Worm (Caenorhabditis elegans) whole organism, L2 larva: Measurements from ENCODE around the gene K12H6.8.

Experiments
- C34F6.9 ChIP-seq: fragments of 150-350 bp; optimal IDR thresholded peaks from 2 replicates; lab custom pipeline; 2014; ENCODE audit warnings: missing biosample characterization, missing genetic modification characterization
- F13H6.1 ChIP-seq: sonication (generic microtip); optimal IDR thresholded peaks from 2 replicates; lab custom pipeline; 2016; ENCODE audit warnings: missing genetic modification characterization, missing compliant biosample characterization
- R02D3.7 ChIP-seq: fragments of 150-350 bp; optimal IDR thresholded peaks from 2 replicates; lab custom pipeline; 2014; ENCODE audit warnings: missing biosample characterization, missing genetic modification characterization
- Y55F3AM.14 ChIP-seq: fragments of 200-800 bp; sonication (Bioruptor generic); optimal IDR thresholded peaks from 2 replicates; lab custom pipeline; 2018; ENCODE audit warnings: mild to moderate bottlenecking, missing genetic modification characterization, missing compliant biosample characterization
- ZK546.5 ChIP-seq: sonication (generic microtip); optimal IDR thresholded peaks from 2 replicates; lab custom pipeline; 2017; ENCODE audit warnings: missing biosample characterization, missing genetic modification characterization
- alr-1 ChIP-seq: fragments of 150-350 bp; optimal IDR thresholded peaks from 2 replicates; lab custom pipeline; 2014; ENCODE audit warnings: missing biosample characterization, missing genetic modification characterization
- aly-2 ChIP-seq: fragments of 150-350 bp; optimal IDR thresholded peaks from 2 replicates; lab custom pipeline; 2014; ENCODE audit warnings: missing biosample characterization, missing genetic modification characterization
- blmp-1 ChIP-seq: sonication (generic microtip); optimal IDR thresholded peaks from 2 replicates; lab custom pipeline; 2017; ENCODE audit warnings: missing genetic modification characterization, mild to moderate bottlenecking, missing compliant biosample characterization, antibody characterized with exemption, moderate library complexity; ENCODE audit not compliant: insufficient read depth
- ceh-16 ChIP-seq: fragments of 150-350 bp; optimal IDR thresholded peaks from 2 replicates; lab custom pipeline; 2014; ENCODE audit warnings: missing biosample characterization, missing genetic modification characterization
- ceh-82 ChIP-seq: fragments of 150-350 bp; optimal IDR thresholded peaks from 2 replicates; lab custom pipeline; 2014; ENCODE audit warnings: missing biosample characterization, missing genetic modification characterization
- dmd-4 ChIP-seq: sonication (generic microtip); optimal IDR thresholded peaks from 2 replicates; lab custom pipeline; 2017; ENCODE audit warnings: missing biosample characterization, missing genetic modification characterization
- egl-27 ChIP-seq: sonication (generic microtip); optimal IDR thresholded peaks from 3 replicates; lab custom pipeline; 2017; ENCODE audit warnings: missing biosample characterization, missing genetic modification reagents, missing genetic modification characterization
- elt-1 ChIP-seq: fragments of 150-350 bp; optimal IDR thresholded peaks from 2 replicates; lab custom pipeline; 2014; ENCODE audit warnings: missing biosample characterization, missing genetic modification characterization
- elt-3 ChIP-seq: sonication (generic microtip); optimal IDR thresholded peaks from 2 replicates; lab custom pipeline; 2017; ENCODE audit warnings: missing biosample characterization, missing genetic modification characterization
- fos-1 ChIP-seq: fragments of 150-350 bp; optimal IDR thresholded peaks from 2 replicates; lab custom pipeline; 2014; ENCODE audit warnings: missing biosample characterization, missing genetic modification characterization
- lin-39 ChIP-seq: fragments of 150-350 bp; optimal IDR thresholded peaks from 2 replicates; lab custom pipeline; 2014; ENCODE audit warnings: missing biosample characterization, missing genetic modification reagents, missing genetic modification characterization
- lsy-2 ChIP-seq, 2 experiments: fragments of 150-350 bp in 1 of 2; sonication (generic microtip) in 1 of 2; optimal IDR thresholded peaks; 2 replicates each; lab custom pipeline; 2014 to 2017; ENCODE audit warnings: missing biosample characterization in 2 of 2, missing genetic modification characterization in 2 of 2
- mbf-1 ChIP-seq: sonication (generic microtip); optimal IDR thresholded peaks from 2 replicates; lab custom pipeline; 2017; ENCODE audit warnings: missing biosample characterization, missing genetic modification characterization
- nhr-10 ChIP-seq: sonication (generic microtip); optimal IDR thresholded peaks from 2 replicates; lab custom pipeline; 2017; ENCODE audit warnings: missing biosample characterization, missing genetic modification characterization
- nhr-11 ChIP-seq: fragments of 150-350 bp; optimal IDR thresholded peaks from 2 replicates; lab custom pipeline; 2014; ENCODE audit warnings: missing biosample characterization, missing genetic modification characterization
- nhr-21 ChIP-seq: fragments of 150-350 bp; optimal IDR thresholded peaks from 2 replicates; lab custom pipeline; 2014; ENCODE audit warnings: missing biosample characterization, missing genetic modification characterization
- nhr-237 ChIP-seq: fragments of 150-350 bp; optimal IDR thresholded peaks from 2 replicates; lab custom pipeline; 2014; ENCODE audit warnings: missing biosample characterization, missing genetic modification characterization
- nhr-25 ChIP-seq: fragments of 150-350 bp; sonication (generic microtip); optimal IDR thresholded peaks from 3 replicates; lab custom pipeline; 2014; ENCODE audit warnings: missing biosample characterization, missing genetic modification characterization
- nhr-6 ChIP-seq: fragments of 150-350 bp; optimal IDR thresholded peaks from 2 replicates; lab custom pipeline; 2014; ENCODE audit warnings: missing biosample characterization, missing genetic modification characterization
- nhr-77 ChIP-seq: fragments of 150-350 bp; optimal IDR thresholded peaks from 2 replicates; lab custom pipeline; 2014; ENCODE audit warnings: missing biosample characterization, missing genetic modification characterization
- peb-1 ChIP-seq: fragments of 150-350 bp; optimal IDR thresholded peaks from 2 replicates; lab custom pipeline; 2014; ENCODE audit warnings: missing biosample characterization, missing genetic modification characterization
- sem-4 ChIP-seq: fragments of 150-350 bp; optimal IDR thresholded peaks from 2 replicates; lab custom pipeline; 2014; ENCODE audit warnings: missing biosample characterization, missing genetic modification reagents, missing genetic modification characterization
- skn-1 ChIP-seq: sonication (generic microtip); optimal IDR thresholded peaks from 2 replicates; lab custom pipeline; 2017; ENCODE audit warnings: missing biosample characterization, missing genetic modification characterization
- sma-9 ChIP-seq, 2 experiments: fragments of 150-350 bp in 1 of 2; sonication (generic microtip) in 1 of 2; optimal IDR thresholded peaks; 2 replicates each; lab custom pipeline; 2014 to 2016; ENCODE audit warnings: missing genetic modification characterization in 2 of 2, mild to moderate bottlenecking in 1 of 2, missing biosample characterization in 1 of 2, missing compliant biosample characterization in 1 of 2, missing genetic modification reagents in 1 of 2, moderate library complexity in 1 of 2
- unc-39 ChIP-seq: fragments of 150-350 bp; optimal IDR thresholded peaks from 2 replicates; lab custom pipeline; 2014; ENCODE audit warnings: missing biosample characterization, missing genetic modification characterization
- unc-55 ChIP-seq: fragments of 150-350 bp; sonication (generic microtip); optimal IDR thresholded peaks from 3 replicates; lab custom pipeline; 2014; ENCODE audit warnings: missing biosample characterization, missing genetic modification reagents, missing genetic modification characterization
- unc-62 ChIP-seq: fragments of 150-350 bp; optimal IDR thresholded peaks from 2 replicates; lab custom pipeline; 2014; ENCODE audit warnings: missing biosample characterization, missing genetic modification reagents, missing genetic modification characterization
- zag-1 ChIP-seq: fragments of 150-350 bp; optimal IDR thresholded peaks from 2 replicates; lab custom pipeline; 2014; ENCODE audit warnings: missing biosample characterization, missing genetic modification characterization
- ztf-1 ChIP-seq: fragments of 200-800 bp; sonication (Bioruptor generic); conservative IDR thresholded peaks from 2 replicates; pipeline ENCODE4 v1.3.6; 2022; ENCODE audit warnings: missing genetic modification characterization, missing compliant biosample characterization
- ztf-4 ChIP-seq: fragments of 150-350 bp; optimal IDR thresholded peaks from 2 replicates; lab custom pipeline; 2014; ENCODE audit warnings: missing biosample characterization, missing genetic modification characterization

K12H6.8 gene

ce11 chrII:2787849-2788248 lies 39.8 kb upstream of the K12H6.8 start:
- no peak for TF ChIP-seq zag-1
- no peak for TF ChIP-seq ztf-1 (GFP tag; lab: Robert Waterston, UW)
- no peak for TF ChIP-seq nhr-77 (tag; lab: Kevin White, UChicago)
- TF ChIP-seq ceh-16, result no peak
- TF ChIP-seq nhr-237, result no peak
- TF ChIP-seq peb-1 (tag; lab: Kevin White, UChicago), result no peak
- TF ChIP-seq ZK546.5 (tag; lab: Kevin White, UChicago), result no peak
- TF ChIP-seq dmd-4 (tag; lab: Kevin White, UChicago), result no peak
- no peak for TF ChIP-seq sma-9 (GFP tag; optimal IDR thresholded peaks at IDR 0.05; lab: Kevin White, UChicago)
- no peak for TF ChIP-seq sma-9 (tag; optimal IDR thresholded peaks at IDR 0.05; lab: Kevin White, UChicago)
- no peak for TF ChIP-seq mbf-1 (tag; lab: Kevin White, UChicago)
- TF ChIP-seq Y55F3AM.14 (GFP tag; lab: Kevin White, UChicago), result no peak

- no peak for TF ChIP-seq nhr-10
- no peak for TF ChIP-seq blmp-1 (tag; lab: Kevin White, UChicago)
- TF ChIP-seq ceh-82 (tag; lab: Kevin White, UChicago), result no peak
- no peak for TF ChIP-seq unc-39 (tag; lab: Kevin White, UChicago)
- no peak for TF ChIP-seq dmd-4 (tag; lab: Kevin White, UChicago)
- no peak for TF ChIP-seq unc-55 (GFP tag; lab: Kevin White, UChicago)
- no peak for TF ChIP-seq nhr-237
- no peak for TF ChIP-seq ztf-4 (tag; lab: Kevin White, UChicago)
- TF ChIP-seq elt-1 (tag; lab: Kevin White, UChicago), result no peak
- no peak for TF ChIP-seq fos-1
- no peak for TF ChIP-seq mbf-1 (tag; lab: Kevin White, UChicago)
- TF ChIP-seq nhr-11 (tag; lab: Kevin White, UChicago), result no peak
- TF ChIP-seq unc-62 (GFP tag; lab: Kevin White, UChicago), result no peak
- TF ChIP-seq sma-9 (GFP tag; optimal IDR thresholded peaks at IDR 0.05; lab: Kevin White, UChicago), result no peak
- TF ChIP-seq sma-9 (tag; optimal IDR thresholded peaks at IDR 0.05; lab: Kevin White, UChicago), result no peak
- TF ChIP-seq C34F6.9 (tag; lab: Kevin White, UChicago), result no peak
- no peak for TF ChIP-seq nhr-6
- TF ChIP-seq F13H6.1 (tag; lab: Kevin White, UChicago), result no peak
- TF ChIP-seq nhr-21 (tag; lab: Kevin White, UChicago), result no peak
These were observed 36.0 kb upstream of the K12H6.8 start for ce11 chrII:2791693-2792092.

- TF ChIP-seq C34F6.9 (tag; lab: Kevin White, UChicago) (no peak), lsy-2 (tag; optimal IDR thresholded peaks at IDR 0.05; lab: Kevin White, UChicago) (no peak), ceh-16 (no peak), aly-2 (tag; lab: Kevin White, UChicago) (no peak), nhr-237 (no peak), elt-3 (tag; lab: Kevin White, UChicago) (no peak)
These were observed 32.3 kb upstream of the K12H6.8 start for ce11 chrII:2795413-2795812.

DNA sequence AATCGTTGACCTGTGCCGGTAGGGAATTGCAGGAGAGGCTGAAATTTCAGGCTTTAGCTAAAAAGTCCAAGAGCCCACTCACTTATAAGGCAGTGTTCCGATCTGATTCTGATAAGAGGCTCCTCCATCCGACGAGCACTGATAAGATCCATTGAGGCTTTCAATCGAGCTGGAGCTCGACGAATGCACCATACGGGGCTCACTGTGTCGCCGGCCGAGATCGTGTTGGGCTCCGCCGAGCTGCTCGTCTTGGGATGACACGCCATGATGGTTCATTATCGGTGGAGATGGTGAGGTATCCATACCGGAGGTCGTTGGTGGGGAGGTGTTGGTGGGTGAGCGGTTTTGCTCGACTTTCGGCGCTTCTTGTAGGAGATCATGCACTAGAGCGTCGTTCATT lies 31.3 kb upstream of the K12H6.8 start:
- no peak for TF ChIP-seq ZK546.5 (tag; lab: Kevin White, UChicago)
- TF ChIP-seq peb-1 (tag; lab: Kevin White, UChicago), result no peak
- no peak for TF ChIP-seq alr-1
- TF ChIP-seq, all 48 proteins: peak for 0

DNA sequence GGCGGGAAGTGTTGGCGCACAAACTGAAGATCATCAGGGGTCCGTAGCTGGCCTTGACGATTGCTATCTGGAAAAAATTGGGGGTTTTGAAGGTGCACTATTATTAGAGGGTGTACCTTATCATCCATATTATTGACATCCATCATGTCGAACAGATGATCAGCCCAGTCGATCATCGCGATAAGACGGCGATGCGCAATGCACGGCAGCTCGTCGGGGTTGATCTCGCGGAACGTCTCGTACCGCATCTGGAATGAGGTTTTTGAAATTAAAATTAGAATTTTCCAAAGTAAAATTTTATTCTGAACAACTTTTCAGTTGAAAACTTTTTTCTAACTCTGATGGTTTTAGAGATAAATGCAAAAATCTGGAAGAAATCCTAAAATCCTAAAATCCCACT lies 29.7 kb upstream of the K12H6.8 start:
- no peak for TF ChIP-seq nhr-11 (tag; lab: Kevin White, UChicago)
- no peak for TF ChIP-seq egl-27 (tag; lab: Kevin White, UChicago)
- no peak for TF ChIP-seq zag-1
- no peak for TF ChIP-seq elt-3 (tag; lab: Kevin White, UChicago)
- no peak for TF ChIP-seq R02D3.7 (tag; lab: Kevin White, UChicago)
- TF ChIP-seq peb-1 (tag; lab: Kevin White, UChicago), result no peak
- no peak for TF ChIP-seq aly-2 (tag; lab: Kevin White, UChicago)
- TF ChIP-seq nhr-237, result no peak
- no peak for TF ChIP-seq nhr-10
- no peak for TF ChIP-seq fos-1
- no peak for TF ChIP-seq lin-39 (tag; lab: Kevin White, UChicago)
- TF ChIP-seq skn-1 (tag; lab: Kevin White, UChicago), result no peak
- TF ChIP-seq sem-4 (tag; lab: Kevin White, UChicago), result no peak
- no peak for TF ChIP-seq nhr-21 (tag; lab: Kevin White, UChicago)
- no peak for TF ChIP-seq nhr-25 (tag; lab: Kevin White, UChicago)
- no peak for TF ChIP-seq Y55F3AM.14 (GFP tag; lab: Kevin White, UChicago)
- no peak for TF ChIP-seq unc-55 (GFP tag; lab: Kevin White, UChicago)
- no peak for TF ChIP-seq nhr-6
